Worm (Caenorhabditis elegans) whole organism, L4 larva: ENCODE data around the gene memb-2.
A peak's percentile ranks its signal among the peaks of the same experiment; 100 is the strongest.

Experiments used
- F26F4.8 ChIP-seq: fragments of 200-800 bp; sonication (Bioruptor generic); conservative IDR thresholded peaks from 2 replicates; pipeline ENCODE4 v1.3.6; 2022; ENCODE audit warnings: missing genetic modification characterization, missing compliant biosample characterization
- F44E2.7 ChIP-seq: fragments of 200-800 bp; sonication (Bioruptor generic); IDR thresholded peaks from 2 replicates; pipeline ENCODE4 v2.1.2; 2022; ENCODE audit warnings: missing genetic modification characterization, missing compliant biosample characterization
- F49E8.2 ChIP-seq: sonication (generic microtip); optimal IDR thresholded peaks from 2 replicates; lab custom pipeline; 2016; ENCODE audit warnings: missing compliant biosample characterization, mild to moderate bottlenecking, missing genetic modification characterization, borderline replicate concordance
- T26A8.4 ChIP-seq: fragments of 200-800 bp; sonication (Bioruptor generic); IDR thresholded peaks from 2 replicates; pipeline ENCODE4 v1.3.6; 2022; ENCODE audit warnings: missing genetic modification characterization, missing compliant biosample characterization
- Y105C5A.15 ChIP-seq: fragments of 200-800 bp; sonication (Bioruptor generic); IDR thresholded peaks from 2 replicates; pipeline ENCODE4 v1.3.6; 2022; ENCODE audit warnings: missing genetic modification characterization, missing compliant biosample characterization
- Y75B8A.6 ChIP-seq: fragments of 200-800 bp; sonication (Bioruptor generic); IDR thresholded peaks from 2 replicates; pipeline ENCODE4 v1.3.6; 2022; ENCODE audit warnings: missing genetic modification reagents, missing genetic modification characterization, missing compliant biosample characterization
- ZK546.5 ChIP-seq, 2 experiments: sonication (generic microtip); optimal IDR thresholded peaks; 2 replicates each; lab custom pipeline; 2017; ENCODE audit warnings: missing biosample characterization in 2 of 2, missing genetic modification characterization in 2 of 2
- ceh-20 ChIP-seq: fragments of 200-800 bp; sonication (Bioruptor generic); IDR thresholded peaks from 2 replicates; pipeline ENCODE4 v1.3.6; 2022; ENCODE audit warnings: missing genetic modification reagents, missing genetic modification characterization, missing compliant biosample characterization
- ceh-28 ChIP-seq: fragments of 150-350 bp; optimal IDR thresholded peaks from 2 replicates; lab custom pipeline; 2014; ENCODE audit warnings: missing biosample characterization, missing genetic modification reagents, missing genetic modification characterization
- ceh-32 ChIP-seq: sonication (generic microtip); optimal IDR thresholded peaks from 2 replicates; lab custom pipeline; 2016; ENCODE audit warnings: mild to moderate bottlenecking, missing genetic modification characterization, missing compliant biosample characterization; ENCODE audit not compliant: poor library complexity
- daf-12 ChIP-seq: fragments of 150-350 bp; optimal IDR thresholded peaks from 2 replicates; lab custom pipeline; 2014; ENCODE audit warnings: missing biosample characterization, missing genetic modification reagents, missing genetic modification characterization
- daf-16 ChIP-seq, 3 experiments: sonication (generic microtip); optimal IDR thresholded peaks; 2 replicates each; lab custom pipeline; 2016 to 2017; ENCODE audit warnings: missing genetic modification characterization in 3 of 3, missing genetic modification reagents in 3 of 3, mild to moderate bottlenecking in 2 of 3, missing compliant biosample characterization in 2 of 3, missing biosample characterization in 1 of 3, moderate library complexity in 1 of 3
- daf-8 ChIP-seq: fragments of 200-800 bp; sonication (Bioruptor generic); IDR thresholded peaks from 2 replicates; pipeline ENCODE4 v1.3.6; 2022; ENCODE audit warnings: missing genetic modification characterization, missing compliant biosample characterization
- dmd-6 ChIP-seq: fragments of 200-800 bp; sonication (Bioruptor generic); IDR thresholded peaks from 2 replicates; pipeline ENCODE4 v1.3.6; 2022; ENCODE audit warnings: missing genetic modification reagents, missing genetic modification characterization, missing compliant biosample characterization
- dmd-9 ChIP-seq: fragments of 200-800 bp; sonication (Bioruptor generic); IDR thresholded peaks from 2 replicates; pipeline ENCODE4 v1.3.6; 2022; ENCODE audit warnings: missing genetic modification reagents, missing genetic modification characterization, missing compliant biosample characterization
- dpl-1 ChIP-seq: fragments of 150-350 bp; optimal IDR thresholded peaks from 2 replicates; lab custom pipeline; 2014; ENCODE audit warnings: missing biosample characterization, missing genetic modification reagents, missing genetic modification characterization
- gei-8 ChIP-seq: fragments of 200-800 bp; sonication (Bioruptor generic); optimal IDR thresholded peaks from 2 replicates; lab custom pipeline; 2018; ENCODE audit warnings: mild to moderate bottlenecking, missing genetic modification characterization, missing compliant biosample characterization
- hif-1 ChIP-seq, 2 experiments: sonication (generic microtip); optimal IDR thresholded peaks; 2 replicates each; lab custom pipeline; 2016 to 2017; ENCODE audit warnings: missing compliant biosample characterization in 2 of 2, missing genetic modification characterization in 2 of 2, missing genetic modification reagents in 2 of 2, missing genotype in 2 of 2, mild to moderate bottlenecking in 1 of 2
- hlh-30 ChIP-seq: sonication (generic microtip); optimal IDR thresholded peaks from 2 replicates; lab custom pipeline; 2017; ENCODE audit warnings: antibody characterized with exemption, mild to moderate bottlenecking, missing genetic modification characterization, missing compliant biosample characterization; ENCODE audit not compliant: insufficient read depth
- hmg-1.1 ChIP-seq: fragments of 200-800 bp; sonication (Bioruptor generic); IDR thresholded peaks from 2 replicates; pipeline ENCODE4 v1.3.6; 2022; ENCODE audit warnings: missing genetic modification reagents, missing genetic modification characterization, missing compliant biosample characterization
- jun-1 ChIP-seq: fragments of 150-350 bp; optimal IDR thresholded peaks from 2 replicates; lab custom pipeline; 2014; ENCODE audit warnings: missing biosample characterization, missing genetic modification reagents, missing genetic modification characterization
- lin-15B ChIP-seq: fragments of 150-350 bp; sonication (generic microtip); optimal IDR thresholded peaks from 3 replicates; lab custom pipeline; 2014; ENCODE audit warnings: missing biosample characterization, missing genetic modification characterization
- lin-38 ChIP-seq: fragments of 200-800 bp; sonication (Bioruptor generic); IDR thresholded peaks from 2 replicates; pipeline ENCODE4 v1.3.6; 2022; ENCODE audit warnings: missing genetic modification reagents, missing genetic modification characterization, missing compliant biosample characterization
- lin-39 ChIP-seq: fragments of 150-350 bp; optimal IDR thresholded peaks from 2 replicates; lab custom pipeline; 2014; ENCODE audit warnings: missing biosample characterization, missing genetic modification reagents, missing genetic modification characterization
- nhr-102 ChIP-seq: sonication (generic microtip); optimal IDR thresholded peaks from 2 replicates; lab custom pipeline; 2016; ENCODE audit warnings: mild to moderate bottlenecking, missing genetic modification characterization, moderate library complexity, missing compliant biosample characterization
- nhr-11 ChIP-seq: fragments of 150-350 bp; optimal IDR thresholded peaks from 2 replicates; lab custom pipeline; 2014; ENCODE audit warnings: missing biosample characterization, missing genetic modification characterization
- nhr-237 ChIP-seq: sonication (generic microtip); optimal IDR thresholded peaks from 2 replicates; lab custom pipeline; 2017; ENCODE audit warnings: missing biosample characterization, missing genetic modification characterization
- nhr-42 ChIP-seq: fragments of 200-800 bp; sonication (Bioruptor generic); IDR thresholded peaks from 2 replicates; pipeline ENCODE4 v1.3.6; 2022; ENCODE audit warnings: missing genetic modification characterization, missing compliant biosample characterization
- nhr-6 ChIP-seq: fragments of 150-350 bp; optimal IDR thresholded peaks from 2 replicates; lab custom pipeline; 2014; ENCODE audit warnings: missing biosample characterization, missing genetic modification characterization
- nhr-77 ChIP-seq: fragments of 150-350 bp; optimal IDR thresholded peaks from 2 replicates; lab custom pipeline; 2014; ENCODE audit warnings: missing biosample characterization, missing genetic modification characterization
- pqm-1 ChIP-seq: sonication (generic microtip); optimal IDR thresholded peaks from 2 replicates; lab custom pipeline; 2017; ENCODE audit warnings: missing biosample characterization, missing genetic modification characterization
- saeg-2 ChIP-seq: fragments of 200-800 bp; sonication (Bioruptor generic); IDR thresholded peaks from 2 replicates; pipeline ENCODE4 v1.3.6; 2022; ENCODE audit warnings: missing genetic modification reagents, missing genetic modification characterization, missing compliant biosample characterization
- set-16 ChIP-seq: fragments of 200-800 bp; sonication (Bioruptor generic); IDR thresholded peaks from 2 replicates; pipeline ENCODE4 v1.3.6; 2022; ENCODE audit warnings: missing genetic modification reagents, missing genetic modification characterization, missing compliant biosample characterization
- spr-1 ChIP-seq: sonication (generic microtip); optimal IDR thresholded peaks from 2 replicates; lab custom pipeline; 2016; ENCODE audit warnings: mild to moderate bottlenecking, missing genetic modification characterization, missing compliant biosample characterization
- unc-130 ChIP-seq: sonication (generic microtip); optimal IDR thresholded peaks from 2 replicates; lab custom pipeline; 2016; ENCODE audit warnings: missing genetic modification reagents, missing genetic modification characterization, missing compliant biosample characterization
- vab-7 ChIP-seq: fragments of 200-800 bp; sonication (Bioruptor generic); IDR thresholded peaks from 2 replicates; pipeline ENCODE4 v1.3.6; 2022; ENCODE audit warnings: missing genetic modification reagents, missing genetic modification characterization, missing compliant biosample characterization
- zag-1 ChIP-seq: fragments of 150-350 bp; optimal IDR thresholded peaks from 2 replicates; lab custom pipeline; 2014; ENCODE audit warnings: missing biosample characterization, missing genetic modification characterization
- zip-11 ChIP-seq: fragments of 200-800 bp; sonication (Bioruptor generic); IDR thresholded peaks from 2 replicates; pipeline ENCODE4 v1.3.6; 2022; ENCODE audit warnings: missing genetic modification characterization, missing compliant biosample characterization

Gene memb-2

DNA sequence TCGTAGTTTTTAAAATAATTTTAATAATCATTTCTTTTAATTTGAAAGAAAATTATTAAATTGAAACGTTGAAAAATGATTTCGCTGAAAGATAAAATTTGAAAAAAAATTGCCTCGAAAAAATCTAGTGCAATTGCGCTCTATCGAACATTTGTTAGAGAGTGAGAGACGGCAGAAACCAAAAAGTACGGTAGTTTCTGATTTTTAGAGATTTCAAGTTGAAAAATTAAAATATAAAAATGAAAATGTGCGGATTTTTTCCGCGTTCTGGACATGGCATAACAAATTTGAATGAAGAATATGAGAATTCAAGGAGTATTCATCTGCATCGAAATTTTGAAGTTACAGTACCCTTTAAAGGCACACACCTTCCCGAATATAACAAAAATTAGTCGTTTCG lies 568 bp downstream of the memb-2 start:
- peak; percentile 22 for TF ChIP-seq unc-130 (GFP tag; lab: Kevin White, UChicago)
- peak; percentile 93 for TF ChIP-seq lin-38 (GFP tag; lab: Robert Waterston, UW)
- TF ChIP-seq dpl-1, result peak; percentile 21
- no peak for TF ChIP-seq daf-12 (tag; lab: Kevin White, UChicago)
- TF ChIP-seq dmd-9, result no peak

DNA sequence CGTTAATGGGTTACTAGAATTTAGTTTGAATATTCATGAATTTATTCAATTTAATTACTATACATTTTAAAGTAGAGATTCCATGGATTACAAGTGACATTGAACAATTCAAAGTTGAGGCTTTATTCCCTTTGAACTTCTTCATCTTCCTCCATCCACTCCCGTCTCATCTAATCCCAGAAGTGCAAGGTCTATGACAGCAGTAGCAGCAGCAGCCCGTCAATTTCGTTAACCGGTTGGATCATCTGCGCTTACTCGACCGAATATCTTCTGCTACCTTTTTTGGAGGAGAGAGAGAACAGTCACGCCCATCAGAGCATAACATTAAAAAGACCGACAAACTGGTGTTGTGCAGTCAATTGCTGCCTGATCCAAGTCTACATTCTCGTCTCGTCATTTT lies 2.6 kb downstream of the memb-2 start, which contains the start of gene M03E7.2:
M03E7.2 (plus strand) TSS at position 301 of the 400 bp plus-strand sequence.
- no peak for TF ChIP-seq ceh-32 (tag; lab: Kevin White, UChicago)

DNA sequence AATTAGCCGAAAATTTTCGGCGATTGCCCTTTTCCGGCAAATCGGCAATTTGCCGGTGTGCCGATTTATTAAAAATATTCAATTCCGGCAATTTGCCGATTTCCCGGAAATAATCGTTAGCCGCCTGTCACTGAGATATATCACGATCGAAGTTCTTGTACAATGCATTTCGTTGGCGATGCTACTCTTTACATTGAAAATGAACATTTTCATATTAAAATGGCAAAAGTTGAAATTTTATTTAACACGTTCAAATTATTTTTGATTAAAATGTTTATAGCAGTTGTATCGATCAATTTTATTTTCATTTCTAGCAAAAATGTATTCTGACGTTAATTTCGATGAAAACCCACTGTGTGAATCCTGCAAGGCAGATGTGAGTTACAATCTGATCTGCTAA lies 5.2 kb downstream of the memb-2 start, which contains the start of gene M03E7.3:
M03E7.3 (plus strand) TSS at position 301 of the 400 bp plus-strand sequence.
- TF ChIP-seq saeg-2 (no peak), nhr-237 (no peak), ceh-28 (no peak), pqm-1 (tag; lab: Kevin White, UChicago) (no peak), nhr-11 (tag; lab: Kevin White, UChicago) (no peak), lin-39 (tag; lab: Kevin White, UChicago) (no peak), nhr-102 (tag; lab: Kevin White, UChicago) (no peak), hif-1 (tag; optimal IDR thresholded peaks at IDR 0.05; lab: Kevin White, UChicago) (no peak), nhr-6 (no peak), F26F4.8 (GFP tag; lab: Robert Waterston, UW) (no peak), nhr-42 (GFP tag; lab: Robert Waterston, UW) (no peak), lin-15B (tag; lab: Kevin White, UChicago) (no peak), set-16 (GFP tag; lab: Robert Waterston, UW) (no peak), Y75B8A.6 (GFP tag; lab: Robert Waterston, UW) (no peak), Y105C5A.15 (GFP tag; lab: Robert Waterston, UW) (no peak), spr-1 (tag; lab: Kevin White, UChicago) (no peak)

DNA sequence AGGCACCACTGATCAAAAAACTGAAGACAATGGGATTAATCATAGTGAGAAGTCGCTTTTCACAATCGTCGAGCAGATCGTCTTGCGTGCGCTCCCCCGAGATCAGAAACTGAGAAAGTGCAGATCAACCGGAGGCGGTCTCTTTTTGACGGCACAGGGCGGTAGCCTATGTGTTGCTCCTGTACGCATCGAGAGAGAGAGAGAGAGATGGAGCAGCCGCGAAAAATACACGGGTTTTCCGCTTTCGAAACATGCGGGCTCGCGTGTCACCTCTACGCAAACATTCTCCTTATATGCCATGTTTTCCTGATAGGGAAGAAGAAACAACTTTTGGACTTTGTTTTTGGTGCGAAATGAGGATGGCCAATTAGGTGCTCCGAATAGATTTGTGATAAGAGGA lies 6.8 kb downstream of the memb-2 start, which contains the start of gene lrpc-1:
lrpc-1 (minus strand) TSS at position 101 of the 400 bp plus-strand sequence.
- no peak for TF ChIP-seq nhr-77 (tag; lab: Kevin White, UChicago)
- TF ChIP-seq jun-1 (tag; lab: Kevin White, UChicago), result no peak
- no peak for TF ChIP-seq zag-1 (tag; lab: Kevin White, UChicago)
- TF ChIP-seq T26A8.4 (GFP tag; lab: Robert Waterston, UW), result no peak
- no peak for TF ChIP-seq gei-8
- TF ChIP-seq ZK546.5 (tag; optimal IDR thresholded peaks at IDR 0.05; lab: Kevin White, UChicago), result no peak
- no peak for TF ChIP-seq vab-7 (GFP tag; lab: Robert Waterston, UW)
- no peak for TF ChIP-seq hmg-1.1 (GFP tag; lab: Robert Waterston, UW)
- no peak for TF ChIP-seq hlh-30 (tag; lab: Kevin White, UChicago)
- no peak for TF ChIP-seq daf-16 (GFP tag; optimal IDR thresholded peaks at IDR 0.05; lab: Kevin White, UChicago)
- no peak for TF ChIP-seq daf-16 (tag; optimal IDR thresholded peaks at IDR 0.05; lab: Kevin White, UChicago)
- TF ChIP-seq F49E8.2 (tag; lab: Kevin White, UChicago), result no peak
- no peak for TF ChIP-seq F44E2.7 (GFP tag; lab: Robert Waterston, UW)
- TF ChIP-seq ceh-20 (GFP tag; lab: Robert Waterston, UW), result no peak
- TF ChIP-seq daf-8 (GFP tag; lab: Robert Waterston, UW), result no peak
- no peak for TF ChIP-seq spr-1 (tag; lab: Kevin White, UChicago)
- TF ChIP-seq dmd-6 (GFP tag; lab: Robert Waterston, UW), result no peak
- TF ChIP-seq zip-11 (GFP tag; lab: Robert Waterston, UW), result no peak
